Worm (Caenorhabditis elegans): Measurements from ENCODE around the gene hrg-3.

hrg-3 gene

ce11 chrV:9754459-9754858, 1.8 kb upstream of the hrg-3 start, which contains the start of gene F58E6.5:
F58E6.5 (minus strand) TSS chrV:9754559.
- TF ChIP-seq B0310.2 (tag; optimal IDR thresholded peaks at IDR 0.05) (no peak), ets-7 (tag; optimal IDR thresholded peaks at IDR 0.05) (no peak), ama-1 (optimal IDR thresholded peaks at IDR 0.05) (no peak), tbx-11 (GFP tag; IDR thresholded peaks at IDR 0.05) (no peak), flt-1 (GFP tag; IDR thresholded peaks at IDR 0.05) (no peak), ceh-36 (tag; optimal IDR thresholded peaks at IDR 0.05) (no peak), aly-1 (tag; optimal IDR thresholded peaks at IDR 0.05) (no peak), scrt-1 (GFP tag; IDR thresholded peaks at IDR 0.05) (no peak), sea-1 (GFP tag; conservative IDR thresholded peaks at IDR 0.05) (no peak), hmg-4 (GFP tag; optimal IDR thresholded peaks at IDR 0.05) (no peak), pes-1 (GFP tag; IDR thresholded peaks at IDR 0.05) (no peak)

- TF ChIP-seq F13C5.2 (tag; optimal IDR thresholded peaks at IDR 0.05) (no peak), hnd-1 (tag; optimal IDR thresholded peaks at IDR 0.05) (no peak), ama-1 (optimal IDR thresholded peaks at IDR 0.05) (no peak)
Measured at ce11 chrV:9755725-9756124, 543 bp upstream of the hrg-3 start, which contains the start of gene F58E6.8. F58E6.8 (minus strand) TSS chrV:9755825.

ce11 chrV:9757884-9758283, 1.6 kb downstream of the hrg-3 start, which contains the start of gene F58E6.11:
F58E6.11 (minus strand) TSS chrV:9757984.
- TF ChIP-seq ceh-36 (tag; optimal IDR thresholded peaks at IDR 0.05) (no peak), scrt-1 (GFP tag; IDR thresholded peaks at IDR 0.05) (no peak), ets-7 (tag; optimal IDR thresholded peaks at IDR 0.05) (no peak), hnd-1 (tag; optimal IDR thresholded peaks at IDR 0.05) (no peak), ama-1 (optimal IDR thresholded peaks at IDR 0.05) (no peak), sea-1 (GFP tag; conservative IDR thresholded peaks at IDR 0.05) (no peak), hmbx-1 (tag; optimal IDR thresholded peaks at IDR 0.05) (no peak), tra-4 (tag; optimal IDR thresholded peaks at IDR 0.05) (no peak), hmg-4 (GFP tag; optimal IDR thresholded peaks at IDR 0.05) (no peak)

- TF ChIP-seq sea-1 (GFP tag; conservative IDR thresholded peaks at IDR 0.05) = no peak
- no peak for TF ChIP-seq tra-4 (tag; optimal IDR thresholded peaks at IDR 0.05)
- no peak for TF ChIP-seq pes-1 (GFP tag; IDR thresholded peaks at IDR 0.05)
- TF ChIP-seq hnd-1 (tag; optimal IDR thresholded peaks at IDR 0.05) = no peak
Measured at ce11 chrV:9758437-9758836, 2.2 kb downstream of the hrg-3 start.

- no peak for TF ChIP-seq sea-1 (GFP tag; conservative IDR thresholded peaks at IDR 0.05)
- TF ChIP-seq tra-4 (tag; optimal IDR thresholded peaks at IDR 0.05) = no peak
- no peak for TF ChIP-seq ama-1 (optimal IDR thresholded peaks at IDR 0.05)
- TF ChIP-seq ceh-13 (GFP tag; optimal IDR thresholded peaks at IDR 0.05) = no peak
- TF ChIP-seq hmbx-1 (tag; optimal IDR thresholded peaks at IDR 0.05) = no peak
- TF ChIP-seq B0310.2 (tag; optimal IDR thresholded peaks at IDR 0.05) = no peak
- no peak for TF ChIP-seq hmg-4 (GFP tag; optimal IDR thresholded peaks at IDR 0.05)
- TF ChIP-seq scrt-1 (GFP tag; IDR thresholded peaks at IDR 0.05) = no peak
- no peak for TF ChIP-seq aly-1 (tag; optimal IDR thresholded peaks at IDR 0.05)
- TF ChIP-seq ets-7 (tag; optimal IDR thresholded peaks at IDR 0.05) = no peak
- TF ChIP-seq flt-1 (GFP tag; IDR thresholded peaks at IDR 0.05) = no peak
- no peak for TF ChIP-seq tbx-11 (GFP tag; IDR thresholded peaks at IDR 0.05)
- no peak for TF ChIP-seq hnd-1 (tag; optimal IDR thresholded peaks at IDR 0.05)
- TF ChIP-seq pes-1 (GFP tag; IDR thresholded peaks at IDR 0.05) = no peak
- TF ChIP-seq tbx-37 (GFP tag; conservative IDR thresholded peaks at IDR 0.05) = no peak
- TF ChIP-seq ceh-36 (tag; optimal IDR thresholded peaks at IDR 0.05) = no peak
- TF ChIP-seq F13C5.2 (tag; optimal IDR thresholded peaks at IDR 0.05) = no peak
Measured at ce11 chrV:9763759-9764158, 7.5 kb downstream of the hrg-3 start.

- TF ChIP-seq hmg-4 (GFP tag; optimal IDR thresholded peaks at IDR 0.05) (no peak), tbx-11 (GFP tag; IDR thresholded peaks at IDR 0.05) (no peak), tra-4 (tag; optimal IDR thresholded peaks at IDR 0.05) (no peak), pes-1 (GFP tag; IDR thresholded peaks at IDR 0.05) (no peak), F13C5.2 (tag; optimal IDR thresholded peaks at IDR 0.05) (no peak), hmbx-1 (tag; optimal IDR thresholded peaks at IDR 0.05) (no peak), flt-1 (GFP tag; IDR thresholded peaks at IDR 0.05) (no peak), hnd-1 (tag; optimal IDR thresholded peaks at IDR 0.05) (no peak), sea-1 (GFP tag; conservative IDR thresholded peaks at IDR 0.05) (no peak), tbx-37 (GFP tag; conservative IDR thresholded peaks at IDR 0.05) (no peak), scrt-1 (GFP tag; IDR thresholded peaks at IDR 0.05) (no peak), ama-1 (optimal IDR thresholded peaks at IDR 0.05) (no peak), ets-7 (tag; optimal IDR thresholded peaks at IDR 0.05) (no peak), ceh-13 (GFP tag; optimal IDR thresholded peaks at IDR 0.05) (no peak), ceh-36 (tag; optimal IDR thresholded peaks at IDR 0.05) (no peak), B0310.2 (tag; optimal IDR thresholded peaks at IDR 0.05) (no peak)
Measured at ce11 chrV:9764552-9764951, 8.3 kb downstream of the hrg-3 start.

- no peak for TF ChIP-seq pes-1 (GFP tag; IDR thresholded peaks at IDR 0.05)
- no peak for TF ChIP-seq ceh-36 (tag; optimal IDR thresholded peaks at IDR 0.05)
- no peak for TF ChIP-seq hnd-1 (tag; optimal IDR thresholded peaks at IDR 0.05)
- no peak for TF ChIP-seq ets-7 (tag; optimal IDR thresholded peaks at IDR 0.05)
Measured at ce11 chrV:9765622-9766021, 9.4 kb downstream of the hrg-3 start.

ce11 chrV:9767941-9768340, 11.7 kb downstream of the hrg-3 start:
- TF ChIP-seq aly-1 (tag; optimal IDR thresholded peaks at IDR 0.05) (no peak), flt-1 (GFP tag; IDR thresholded peaks at IDR 0.05) (no peak), scrt-1 (GFP tag; IDR thresholded peaks at IDR 0.05) (no peak), tbx-11 (GFP tag; IDR thresholded peaks at IDR 0.05) (no peak), ama-1 (optimal IDR thresholded peaks at IDR 0.05) (no peak), F13C5.2 (tag; optimal IDR thresholded peaks at IDR 0.05) (no peak), hmg-4 (GFP tag; optimal IDR thresholded peaks at IDR 0.05) (no peak), ceh-36 (tag; optimal IDR thresholded peaks at IDR 0.05) (no peak), hmbx-1 (tag; optimal IDR thresholded peaks at IDR 0.05) (no peak)

Data from whole organism, early embryonic.